Worm (Caenorhabditis elegans) whole organism, L4 larva: Measurements from ENCODE around the gene srg-34.

Experiments used
- F10B5.3 ChIP-seq: sonication (generic microtip); optimal IDR thresholded peaks from 2 replicates; lab custom pipeline; 2016; ENCODE audit warnings: mild to moderate bottlenecking, missing genetic modification characterization, missing compliant biosample characterization
- F26F4.8 ChIP-seq: fragments of 200-800 bp; sonication (Bioruptor generic); conservative IDR thresholded peaks from 2 replicates; pipeline ENCODE4 v1.3.6; 2022; ENCODE audit warnings: missing genetic modification characterization, missing compliant biosample characterization
- F49E8.2 ChIP-seq: sonication (generic microtip); optimal IDR thresholded peaks from 2 replicates; lab custom pipeline; 2016; ENCODE audit warnings: missing compliant biosample characterization, mild to moderate bottlenecking, missing genetic modification characterization, borderline replicate concordance
- R02D3.7 ChIP-seq: fragments of 150-350 bp; sonication (generic microtip); optimal IDR thresholded peaks from 3 replicates; lab custom pipeline; 2014; ENCODE audit warnings: missing biosample characterization, missing genetic modification characterization
- T26A8.4 ChIP-seq: fragments of 200-800 bp; sonication (Bioruptor generic); IDR thresholded peaks from 2 replicates; pipeline ENCODE4 v1.3.6; 2022; ENCODE audit warnings: missing genetic modification characterization, missing compliant biosample characterization
- Y5F2A.4 ChIP-seq: fragments of 200-800 bp; sonication (Bioruptor generic); optimal IDR thresholded peaks from 2 replicates; lab custom pipeline; 2018; ENCODE audit warnings: mild to moderate bottlenecking, missing genetic modification characterization, missing compliant biosample characterization
- aha-1 ChIP-seq: fragments of 150-350 bp; peaks from one replicate; lab custom pipeline; 2014; ENCODE audit warnings: missing biosample characterization, missing genetic modification characterization
- arid-1 ChIP-seq: fragments of 200-800 bp; sonication (Bioruptor generic); conservative IDR thresholded peaks from 2 replicates; pipeline ENCODE4 v1.3.6; 2022; ENCODE audit warnings: missing genetic modification reagents, missing genetic modification characterization, missing compliant biosample characterization
- ceh-32 ChIP-seq: sonication (generic microtip); optimal IDR thresholded peaks from 2 replicates; lab custom pipeline; 2016; ENCODE audit warnings: mild to moderate bottlenecking, missing genetic modification characterization, missing compliant biosample characterization; ENCODE audit not compliant: poor library complexity
- ceh-44 ChIP-seq: fragments of 200-800 bp; sonication (Bioruptor generic); IDR thresholded peaks from 2 replicates; pipeline ENCODE4 v1.3.6; 2022; ENCODE audit warnings: missing genetic modification reagents, missing genetic modification characterization, missing compliant biosample characterization
- ces-1 ChIP-seq: fragments of 150-350 bp; sonication (generic microtip); optimal IDR thresholded peaks from 4 replicates; lab custom pipeline; 2014; ENCODE audit warnings: missing biosample characterization, missing genetic modification reagents, missing genetic modification characterization
- cey-2 ChIP-seq: sonication (generic microtip); optimal IDR thresholded peaks from 3 replicates; lab custom pipeline; 2017; ENCODE audit warnings: missing genetic modification characterization, mild to moderate bottlenecking, missing compliant biosample characterization, antibody characterized with exemption, borderline replicate concordance; ENCODE audit not compliant: insufficient read depth
- daf-16 ChIP-seq, 3 experiments: sonication (generic microtip); optimal IDR thresholded peaks; 2 replicates each; lab custom pipeline; 2016 to 2017; ENCODE audit warnings: missing genetic modification characterization in 3 of 3, missing genetic modification reagents in 3 of 3, mild to moderate bottlenecking in 2 of 3, missing compliant biosample characterization in 2 of 3, missing biosample characterization in 1 of 3, moderate library complexity in 1 of 3
- daf-19 ChIP-seq: fragments of 200-800 bp; sonication (Bioruptor generic); conservative IDR thresholded peaks from 2 replicates; pipeline ENCODE4 v1.3.6; 2022; ENCODE audit warnings: missing genetic modification characterization, missing compliant biosample characterization
- dpl-1 ChIP-seq: fragments of 150-350 bp; optimal IDR thresholded peaks from 2 replicates; lab custom pipeline; 2014; ENCODE audit warnings: missing biosample characterization, missing genetic modification reagents, missing genetic modification characterization
- duxl-1 ChIP-seq: sonication (generic microtip); optimal IDR thresholded peaks from 2 replicates; lab custom pipeline; 2016; ENCODE audit warnings: mild to moderate bottlenecking, missing genetic modification characterization, moderate library complexity, missing compliant biosample characterization; ENCODE audit not compliant: poor library complexity
- dve-1 ChIP-seq: sonication (generic microtip); optimal IDR thresholded peaks from 2 replicates; lab custom pipeline; 2017; ENCODE audit warnings: antibody characterized with exemption, mild to moderate bottlenecking, missing genetic modification characterization, missing compliant biosample characterization; ENCODE audit not compliant: insufficient read depth
- egl-43 ChIP-seq: fragments of 200-800 bp; sonication (Bioruptor generic); IDR thresholded peaks from 2 replicates; pipeline ENCODE4 v1.3.6; 2022; ENCODE audit warnings: missing genetic modification reagents, missing genetic modification characterization, missing compliant biosample characterization
- fkh-10 ChIP-seq: fragments of 150-350 bp; optimal IDR thresholded peaks from 2 replicates; lab custom pipeline; 2014; ENCODE audit warnings: missing biosample characterization, missing genetic modification reagents, missing genetic modification characterization
- gei-8 ChIP-seq: fragments of 200-800 bp; sonication (Bioruptor generic); optimal IDR thresholded peaks from 2 replicates; lab custom pipeline; 2018; ENCODE audit warnings: mild to moderate bottlenecking, missing genetic modification characterization, missing compliant biosample characterization
- hmg-1.1 ChIP-seq: fragments of 200-800 bp; sonication (Bioruptor generic); IDR thresholded peaks from 2 replicates; pipeline ENCODE4 v1.3.6; 2022; ENCODE audit warnings: missing genetic modification reagents, missing genetic modification characterization, missing compliant biosample characterization
- jun-1 ChIP-seq: fragments of 150-350 bp; optimal IDR thresholded peaks from 2 replicates; lab custom pipeline; 2014; ENCODE audit warnings: missing biosample characterization, missing genetic modification reagents, missing genetic modification characterization
- lim-7 ChIP-seq: fragments of 200-800 bp; sonication (Bioruptor generic); IDR thresholded peaks from 2 replicates; pipeline ENCODE4 v1.3.6; 2022; ENCODE audit warnings: missing genetic modification characterization, missing compliant biosample characterization
- lin-13 ChIP-seq: fragments of 150-350 bp; optimal IDR thresholded peaks from 2 replicates; lab custom pipeline; 2014; ENCODE audit warnings: missing biosample characterization, missing genetic modification reagents, missing genetic modification characterization
- lin-29 ChIP-seq: fragments of 200-800 bp; sonication (Bioruptor generic); IDR thresholded peaks from 2 replicates; pipeline ENCODE4 v1.3.6; 2022; ENCODE audit warnings: missing genetic modification reagents, missing genetic modification characterization, missing compliant biosample characterization
- mep-1 ChIP-seq: fragments of 150-350 bp; sonication (generic microtip); optimal IDR thresholded peaks from 3 replicates; lab custom pipeline; 2014; ENCODE audit warnings: missing biosample characterization, missing genetic modification characterization
- mes-2 ChIP-seq: sonication (generic microtip); optimal IDR thresholded peaks from 2 replicates; lab custom pipeline; 2016; ENCODE audit warnings: missing genotype, mild to moderate bottlenecking, missing genetic modification characterization, missing compliant biosample characterization; ENCODE audit not compliant: poor library complexity, severe bottlenecking
- mxl-2 ChIP-seq: fragments of 200-800 bp; sonication (Bioruptor generic); conservative IDR thresholded peaks from 2 replicates; pipeline ENCODE4 v1.3.6; 2022; ENCODE audit warnings: missing genetic modification reagents, missing genetic modification characterization, missing compliant biosample characterization
- mxl-3 ChIP-seq: fragments of 200-800 bp; sonication (Bioruptor generic); optimal IDR thresholded peaks from 2 replicates; lab custom pipeline; 2018; ENCODE audit warnings: mild to moderate bottlenecking, missing genetic modification characterization, missing compliant biosample characterization
- nhr-102 ChIP-seq: sonication (generic microtip); optimal IDR thresholded peaks from 2 replicates; lab custom pipeline; 2016; ENCODE audit warnings: mild to moderate bottlenecking, missing genetic modification characterization, moderate library complexity, missing compliant biosample characterization
- nhr-111 ChIP-seq: fragments of 200-800 bp; sonication (Bioruptor generic); optimal IDR thresholded peaks from 2 replicates; lab custom pipeline; 2018; ENCODE audit warnings: mild to moderate bottlenecking, missing genetic modification characterization, missing compliant biosample characterization
- nhr-28 ChIP-seq: fragments of 150-350 bp; optimal IDR thresholded peaks from 2 replicates; lab custom pipeline; 2014; ENCODE audit warnings: missing biosample characterization, missing genetic modification characterization
- nhr-48 ChIP-seq: sonication (generic microtip); optimal IDR thresholded peaks from 2 replicates; lab custom pipeline; 2016; ENCODE audit warnings: mild to moderate bottlenecking, missing genetic modification characterization, missing compliant biosample characterization
- nhr-76 ChIP-seq: fragments of 150-350 bp; optimal IDR thresholded peaks from 2 replicates; lab custom pipeline; 2014; ENCODE audit warnings: missing biosample characterization, missing genetic modification characterization
- nhr-77 ChIP-seq: fragments of 150-350 bp; optimal IDR thresholded peaks from 2 replicates; lab custom pipeline; 2014; ENCODE audit warnings: missing biosample characterization, missing genetic modification characterization
- pha-4 ChIP-seq, 2 experiments: fragments of 150-350 bp in 1 of 2; fragments of 200-800 bp in 1 of 2; sonication (Bioruptor generic) in 1 of 2; IDR thresholded peaks in 1 of 2; optimal IDR thresholded peaks in 1 of 2; 2 replicates each; pipeline versions ENCODE4 v1.3.6 to Lab custom; 2014 to 2022; ENCODE audit warnings: missing genetic modification characterization in 2 of 2, missing genetic modification reagents in 2 of 2, missing biosample characterization in 1 of 2, missing compliant biosample characterization in 1 of 2
- pqm-1 ChIP-seq: sonication (generic microtip); optimal IDR thresholded peaks from 2 replicates; lab custom pipeline; 2017; ENCODE audit warnings: missing biosample characterization, missing genetic modification characterization
- saeg-2 ChIP-seq: fragments of 200-800 bp; sonication (Bioruptor generic); IDR thresholded peaks from 2 replicates; pipeline ENCODE4 v1.3.6; 2022; ENCODE audit warnings: missing genetic modification reagents, missing genetic modification characterization, missing compliant biosample characterization
- sdz-12 ChIP-seq: fragments of 200-800 bp; sonication (Bioruptor generic); optimal IDR thresholded peaks from 2 replicates; lab custom pipeline; 2018; ENCODE audit warnings: mild to moderate bottlenecking, missing genetic modification characterization, missing compliant biosample characterization
- set-16 ChIP-seq: fragments of 200-800 bp; sonication (Bioruptor generic); IDR thresholded peaks from 2 replicates; pipeline ENCODE4 v1.3.6; 2022; ENCODE audit warnings: missing genetic modification reagents, missing genetic modification characterization, missing compliant biosample characterization
- snpc-1.2 ChIP-seq: fragments of 200-800 bp; sonication (Bioruptor generic); IDR thresholded peaks from 2 replicates; pipeline ENCODE4 v1.3.6; 2022; ENCODE audit warnings: missing genetic modification reagents, missing genetic modification characterization, missing compliant biosample characterization
- spr-1 ChIP-seq: sonication (generic microtip); optimal IDR thresholded peaks from 2 replicates; lab custom pipeline; 2016; ENCODE audit warnings: mild to moderate bottlenecking, missing genetic modification characterization, missing compliant biosample characterization
- tra-1 ChIP-seq: fragments of 200-800 bp; sonication (Bioruptor generic); IDR thresholded peaks from 2 replicates; pipeline ENCODE4 v1.3.6; 2022; ENCODE audit warnings: missing genetic modification reagents, missing genetic modification characterization, missing compliant biosample characterization
- unc-62 ChIP-seq, 3 experiments: fragments of 150-350 bp in 1 of 3; sonication (generic microtip); optimal IDR thresholded peaks in 2 of 3; peaks in 1 of 3; 1 replicate in 1 of 3; 2 replicates in 2 of 3; lab custom pipeline; 2014 to 2017; ENCODE audit warnings: missing biosample characterization in 3 of 3, missing genetic modification characterization in 3 of 3, missing genetic modification reagents in 3 of 3, missing genotype in 1 of 3
- zag-1 ChIP-seq: fragments of 150-350 bp; optimal IDR thresholded peaks from 2 replicates; lab custom pipeline; 2014; ENCODE audit warnings: missing biosample characterization, missing genetic modification characterization
- zfp-2 ChIP-seq: sonication (generic microtip); optimal IDR thresholded peaks from 2 replicates; lab custom pipeline; 2016; ENCODE audit warnings: mild to moderate bottlenecking, missing genetic modification characterization, missing compliant biosample characterization

The srg-34 gene

ce11 chrV:18575084-18575483, 10.4 kb upstream of the srg-34 start:
- TF ChIP-seq mxl-2 (GFP tag; lab: Robert Waterston, UW): peak; percentile 19; the same call in 1 of the 2 replicates
- TF ChIP-seq ceh-44: no peak
- TF ChIP-seq nhr-28 (tag; lab: Kevin White, UChicago): no peak
- peak; percentile 23 for TF ChIP-seq nhr-77 (tag; lab: Kevin White, UChicago)
- TF ChIP-seq mes-2 (tag; lab: Kevin White, UChicago): peak; percentile 8
- no peak for TF ChIP-seq dpl-1
- TF ChIP-seq set-16 (GFP tag; lab: Robert Waterston, UW): no peak
- TF ChIP-seq saeg-2 (GFP tag; lab: Robert Waterston, UW): 0 out of 2 replicates have a peak, but pooled peaks have one; percentile 37
- TF ChIP-seq nhr-48 (tag; lab: Kevin White, UChicago): peak; percentile 18
- TF ChIP-seq unc-62 (GFP tag; optimal IDR thresholded peaks at IDR 0.05 in 1 of 2; lab: Kevin White, UChicago): peak in 1 of 2 experiments; percentile 88
- no peak for TF ChIP-seq unc-62 (tag; optimal IDR thresholded peaks at IDR 0.05; lab: Kevin White, UChicago)

DNA sequence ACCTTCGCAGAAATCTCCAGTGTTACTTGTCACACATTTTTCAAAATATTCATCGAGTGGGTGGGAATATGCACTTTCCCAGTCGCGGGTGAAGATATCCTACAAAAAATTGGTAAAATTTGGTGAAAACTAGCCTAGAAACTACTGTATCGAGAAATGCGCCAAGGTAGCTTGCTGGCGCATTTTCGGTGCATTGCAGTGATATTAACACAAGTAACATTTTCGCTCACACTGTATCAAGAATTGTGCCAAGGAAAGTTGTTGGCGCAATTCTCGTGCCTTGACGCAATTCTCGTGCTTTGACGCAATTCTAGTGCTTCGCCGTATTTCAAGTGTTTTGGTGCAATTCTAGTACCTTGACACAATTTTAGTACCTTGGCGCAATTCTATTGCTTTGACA, 8.5 kb upstream of the srg-34 start:
- TF ChIP-seq gei-8 (peak; percentile 61), spr-1 (tag; lab: Kevin White, UChicago) (no peak), zfp-2 (tag; lab: Kevin White, UChicago) (no peak), sdz-12 (GFP tag; lab: Kevin White, UChicago) (no peak), snpc-1.2 (GFP tag; lab: Robert Waterston, UW) (no peak), arid-1 (GFP tag; lab: Robert Waterston, UW) (no peak), ceh-32 (tag; lab: Kevin White, UChicago) (no peak), pha-4 (GFP tag; IDR thresholded peaks at IDR 0.05; lab: Robert Waterston, UW) (no peak), pha-4 (tag; optimal IDR thresholded peaks at IDR 0.05; lab: Kevin White, UChicago) (no peak), nhr-76 (tag; lab: Kevin White, UChicago) (no peak), F26F4.8 (GFP tag; lab: Robert Waterston, UW) (0 out of 2 replicates have a peak, but pooled peaks have one; percentile 5), cey-2 (tag; lab: Kevin White, UChicago) (no peak), Y5F2A.4 (GFP tag; lab: Kevin White, UChicago) (no peak), fkh-10 (GFP tag; lab: Kevin White, UChicago) (no peak), dve-1 (tag; lab: Kevin White, UChicago) (no peak), tra-1 (peak; percentile 48; the same call in 1 of the 2 replicates), lim-7 (no peak), ces-1 (no peak), daf-16 (GFP tag; optimal IDR thresholded peaks at IDR 0.05; lab: Kevin White, UChicago) (no peak), daf-16 (tag; optimal IDR thresholded peaks at IDR 0.05; lab: Kevin White, UChicago) (no peak), F49E8.2 (no peak), aha-1 (peak; percentile 89), mxl-3 (no peak), nhr-102 (tag; lab: Kevin White, UChicago) (no peak), nhr-111 (GFP tag; lab: Kevin White, UChicago) (peak; percentile 11), lin-29 (GFP tag; lab: Robert Waterston, UW) (no peak), egl-43 (GFP tag; lab: Robert Waterston, UW) (no peak), hmg-1.1 (GFP tag; lab: Robert Waterston, UW) (no peak), pqm-1 (no peak), zag-1 (tag; lab: Kevin White, UChicago) (no peak), mep-1 (tag; lab: Kevin White, UChicago) (peak; percentile 49), saeg-2 (GFP tag; lab: Robert Waterston, UW) (no peak), F10B5.3 (tag; lab: Kevin White, UChicago) (no peak), R02D3.7 (no peak), daf-19 (no peak), ceh-44 (no peak), lin-13 (GFP tag; lab: Kevin White, UChicago) (peak; percentile 79), set-16 (GFP tag; lab: Robert Waterston, UW) (no peak), dpl-1 (no peak), jun-1 (no peak), T26A8.4 (GFP tag; lab: Robert Waterston, UW) (no peak), duxl-1 (tag; lab: Kevin White, UChicago) (no peak)
